Worm (Caenorhabditis elegans) whole organism, L1 larva: ENCODE data around the gene cst-1.

Source experiments
- F16B12.6 ChIP-seq: fragments of 150-350 bp; optimal IDR thresholded peaks from 2 replicates; lab custom pipeline; 2014; ENCODE audit warnings: missing biosample characterization, missing genetic modification characterization
- efl-1 ChIP-seq, 4 experiments: fragments of 150-350 bp; optimal IDR thresholded peaks in 3 of 4; peaks in 1 of 4; 1 replicate in 1 of 4; 2 replicates in 3 of 4; lab custom pipeline; 2014; ENCODE audit warnings: missing biosample characterization in 2 of 4, missing genetic modification characterization in 2 of 4, missing genetic modification reagents in 2 of 4
- fkh-10 ChIP-seq: sonication (generic microtip); optimal IDR thresholded peaks from 2 replicates; lab custom pipeline; 2017; ENCODE audit warnings: missing biosample characterization, missing genetic modification reagents, missing genetic modification characterization
- mdl-1 ChIP-seq, 2 experiments: fragments of 150-350 bp; optimal IDR thresholded peaks; 2 replicates each; lab custom pipeline; 2014 to 2017; ENCODE audit warnings: missing biosample characterization in 2 of 2, missing genetic modification characterization in 2 of 2, inconsistent platforms in 1 of 2
- mef-2 ChIP-seq: fragments of 150-350 bp; optimal IDR thresholded peaks from 2 replicates; lab custom pipeline; 2014; ENCODE audit warnings: missing biosample characterization, missing genetic modification characterization
- nhr-11 ChIP-seq: fragments of 150-350 bp; optimal IDR thresholded peaks from 2 replicates; lab custom pipeline; 2014; ENCODE audit warnings: missing biosample characterization, missing genetic modification characterization
- nhr-28 ChIP-seq: fragments of 150-350 bp; optimal IDR thresholded peaks from 2 replicates; lab custom pipeline; 2014; ENCODE audit warnings: missing biosample characterization, missing genetic modification characterization
- nhr-76 ChIP-seq: sonication (generic microtip); optimal IDR thresholded peaks from 2 replicates; lab custom pipeline; 2017; ENCODE audit warnings: missing biosample characterization, missing genetic modification characterization
- nhr-77 ChIP-seq: fragments of 150-350 bp; optimal IDR thresholded peaks from 2 replicates; lab custom pipeline; 2014; ENCODE audit warnings: missing biosample characterization, missing genetic modification characterization
- pqm-1 ChIP-seq: sonication (generic microtip); optimal IDR thresholded peaks from 3 replicates; lab custom pipeline; 2017; ENCODE audit warnings: missing biosample characterization, missing genetic modification characterization
- sox-4 ChIP-seq: sonication (generic microtip); optimal IDR thresholded peaks from 2 replicates; lab custom pipeline; 2016; ENCODE audit warnings: missing genetic modification characterization, missing compliant biosample characterization
- unc-130 ChIP-seq: fragments of 150-350 bp; optimal IDR thresholded peaks from 2 replicates; lab custom pipeline; 2017; ENCODE audit warnings: missing biosample characterization, missing genetic modification characterization, inconsistent platforms

- TF ChIP-seq mdl-1 (tag; optimal IDR thresholded peaks at IDR 0.05; lab: Kevin White, UChicago) (no peak), unc-130 (no peak), sox-4 (tag; lab: Kevin White, UChicago) (no peak), mef-2 (tag; lab: Kevin White, UChicago) (no peak), nhr-77 (no peak), nhr-76 (no peak), F16B12.6 (tag; lab: Kevin White, UChicago) (no peak), efl-1 (optimal IDR thresholded peaks at IDR 0.05; lab: Kevin White, UChicago) (no peak), efl-1 (GFP tag; optimal IDR thresholded peaks at IDR 0.05 in 1 of 2; lab: Kevin White, UChicago) (no peak), nhr-11 (tag; lab: Kevin White, UChicago) (no peak), pqm-1 (tag; lab: Kevin White, UChicago) (no peak), nhr-28 (no peak), fkh-10 (no peak)
Measured at ce11 chrX:4377689-4378088, 38.3 kb downstream of the cst-1 start, which contains the start of gene R160.12.
